Worm (Caenorhabditis elegans): ENCODE data around the gene npp-24.
"Not testable (repeated sequence)": the region's sequence is repeated elsewhere in the genome, so short reads cannot be mapped to it uniquely, and the experiment has no call there.

npp-24 gene

ce11 chrII:5522637-5523036 lies 17.0 kb downstream of the npp-24 start, which contains the start of gene ZK177.11:
Gene ZK177.11 (plus strand): TSS chrII:5522937.
- TF ChIP-seq dao-5 (tag; optimal IDR thresholded peaks at IDR 0.05) (no peak), W03F9.2 (tag; optimal IDR thresholded peaks at IDR 0.05) (no peak), him-1 (tag; optimal IDR thresholded peaks at IDR 0.05) (no peak)

ce11 chrII:5525297-5525696 lies 19.6 kb downstream of the npp-24 start, which contains the start of gene tbx-35:
Gene tbx-35 (minus strand): TSS chrII:5525397.
- TF ChIP-seq him-1 (tag; optimal IDR thresholded peaks at IDR 0.05) (no peak), W03F9.2 (tag; optimal IDR thresholded peaks at IDR 0.05) (no peak), dao-5 (tag; optimal IDR thresholded peaks at IDR 0.05) (no peak)

- TF ChIP-seq dao-5 (tag; optimal IDR thresholded peaks at IDR 0.05): no peak
- no peak for TF ChIP-seq him-1 (tag; optimal IDR thresholded peaks at IDR 0.05)
- TF ChIP-seq W03F9.2 (tag; optimal IDR thresholded peaks at IDR 0.05): no peak
Observed at ce11 chrII:5527841-5528240, 22.2 kb downstream of the npp-24 start, which contains the start of gene ZK177.1. Gene ZK177.1 (plus strand): TSS chrII:5528141.

- TF ChIP-seq dao-5 (tag; optimal IDR thresholded peaks at IDR 0.05) (no peak), W03F9.2 (tag; optimal IDR thresholded peaks at IDR 0.05) (no peak), him-1 (tag; optimal IDR thresholded peaks at IDR 0.05) (no peak)
Observed at ce11 chrII:5531855-5532328, 26.2 kb downstream of the npp-24 start, which contains the start of gene C17C3.9. Gene C17C3.9 (minus strand): TSS chrII:5532278.

- TF ChIP-seq him-1 (tag; optimal IDR thresholded peaks at IDR 0.05) (no peak), dao-5 (tag; optimal IDR thresholded peaks at IDR 0.05) (no peak), W03F9.2 (tag; optimal IDR thresholded peaks at IDR 0.05) (no peak)
Observed at ce11 chrII:5533642-5534041, 28.0 kb downstream of the npp-24 start, which contains the start of gene hlh-26. Gene hlh-26 (minus strand): TSS chrII:5533742.

ce11 chrII:5534939-5535338 lies 29.3 kb downstream of the npp-24 start, which contains the start of gene hlh-25:
Gene hlh-25 (plus strand): TSS chrII:5535239.
- TF ChIP-seq W03F9.2, dao-5, him-1 (tag; optimal IDR thresholded peaks at IDR 0.05): not testable (repeated sequence)

ce11 chrII:5537078-5537477 lies 31.4 kb downstream of the npp-24 start:
- TF ChIP-seq dao-5 (tag; optimal IDR thresholded peaks at IDR 0.05) (no peak), W03F9.2 (tag; optimal IDR thresholded peaks at IDR 0.05) (no peak), him-1 (tag; optimal IDR thresholded peaks at IDR 0.05) (no peak)

ce11 chrII:5537524-5537923 lies 31.9 kb downstream of the npp-24 start, which contains the start of gene C17C3.11:
Gene C17C3.11 (plus strand): TSS chrII:5537824.
- TF ChIP-seq W03F9.2 (tag; optimal IDR thresholded peaks at IDR 0.05): no peak
- TF ChIP-seq him-1 (tag; optimal IDR thresholded peaks at IDR 0.05): no peak
- TF ChIP-seq dao-5 (tag; optimal IDR thresholded peaks at IDR 0.05): no peak

- TF ChIP-seq him-1, W03F9.2, dao-5 (tag; optimal IDR thresholded peaks at IDR 0.05): not testable (repeated sequence)
Observed at ce11 chrII:5540113-5540512, 34.4 kb downstream of the npp-24 start, which contains the start of gene hlh-27. Gene hlh-27 (minus strand): TSS chrII:5540213.

ce11 chrII:5541685-5542084 lies 36.0 kb downstream of the npp-24 start, which contains the start of gene C17C3.24:
Gene C17C3.24 (minus strand): TSS chrII:5541785.
- TF ChIP-seq dao-5 (tag; optimal IDR thresholded peaks at IDR 0.05): no peak
- TF ChIP-seq him-1 (tag; optimal IDR thresholded peaks at IDR 0.05): no peak
- no peak for TF ChIP-seq W03F9.2 (tag; optimal IDR thresholded peaks at IDR 0.05)

- peak; percentile 89 for TF ChIP-seq dao-5 (tag; optimal IDR thresholded peaks at IDR 0.05)
- peak; percentile 98 for TF ChIP-seq him-1 (tag; optimal IDR thresholded peaks at IDR 0.05)
- peak; percentile 80 for TF ChIP-seq W03F9.2 (tag; optimal IDR thresholded peaks at IDR 0.05)
Observed at ce11 chrII:5543476-5544144, 37.9 kb downstream of the npp-24 start.

- TF ChIP-seq dao-5 (tag; optimal IDR thresholded peaks at IDR 0.05) (no peak), W03F9.2 (tag; optimal IDR thresholded peaks at IDR 0.05) (no peak), him-1 (tag; optimal IDR thresholded peaks at IDR 0.05) (no peak)
Observed at ce11 chrII:5544145-5544515, 38.5 kb downstream of the npp-24 start.

ce11 chrII:5544764-5545163 lies 39.1 kb downstream of the npp-24 start, which contains the start of gene ins-13:
Gene ins-13 (minus strand): TSS chrII:5544864.
- no peak for TF ChIP-seq W03F9.2 (tag; optimal IDR thresholded peaks at IDR 0.05)
- TF ChIP-seq him-1 (tag; optimal IDR thresholded peaks at IDR 0.05): no peak
- TF ChIP-seq dao-5 (tag; optimal IDR thresholded peaks at IDR 0.05): no peak

- TF ChIP-seq W03F9.2 (tag; optimal IDR thresholded peaks at IDR 0.05) (no peak), him-1 (tag; optimal IDR thresholded peaks at IDR 0.05) (no peak)
Observed at ce11 chrII:5547442-5547894, 41.8 kb downstream of the npp-24 start, which contains the start of gene acdh-2. Gene acdh-2 (minus strand): TSS chrII:5547492.
